Fruit fly (Drosophila melanogaster): Measurements from ENCODE around the gene Tsp.

Gene Tsp

dm6 chr2L:6667719-6668325, 41.1 kb downstream of the Tsp start, which contains the start of gene Galt (continued):
- peak in 1 of 2 experiments; percentile 25 for TF ChIP-seq Pdp1 (GFP tag; optimal IDR thresholded peaks at IDR 0.05)
- TF ChIP-seq ato (GFP tag; IDR thresholded peaks at IDR 0.05; ENCODE audit: partially characterized antibody), result peak; percentile 23; the same call in 1 of the 2 replicates
- TF ChIP-seq nom (GFP tag; optimal IDR thresholded peaks at IDR 0.05), result peak; percentile 47
- peak; percentile 38 for TF ChIP-seq CG10431 (GFP tag; optimal IDR thresholded peaks at IDR 0.05)
- 0 out of 3 replicates have a peak, but pooled peaks have one; percentile 31 for TF ChIP-seq CG11695 (GFP tag; IDR thresholded peaks at IDR 0.05)
- TF ChIP-seq CG7963 (GFP tag; IDR thresholded peaks at IDR 0.05; ENCODE audit: partially characterized antibody), result peak; percentile 61; the same call in 1 of the 3 replicates
- no peak for TF ChIP-seq CG7372 (GFP tag; IDR thresholded peaks at IDR 0.05)
- peak; percentile 64; the same call in 1 of the 2 replicates for TF ChIP-seq Bgb (GFP tag; IDR thresholded peaks at IDR 0.05; ENCODE audit: partially characterized antibody)
- no peak for TF ChIP-seq fd96Cb (tag; optimal IDR thresholded peaks at IDR 0.05)
- TF ChIP-seq cwo (GFP tag; optimal IDR thresholded peaks at IDR 0.05), result peak; percentile 38
- TF ChIP-seq Hr51 (GFP tag; optimal IDR thresholded peaks at IDR 0.05), result no peak
- no peak for TF ChIP-seq gt (GFP tag; IDR thresholded peaks at IDR 0.05)
- no peak for TF ChIP-seq repo (GFP tag; optimal IDR thresholded peaks at IDR 0.05)
- TF ChIP-seq chm (GFP tag; IDR thresholded peaks at IDR 0.05), result peak; percentile 16; the same call in 1 of the 2 replicates
- peak; percentile 3 for TF ChIP-seq HHEX (GFP tag; optimal IDR thresholded peaks at IDR 0.05)
- peak; percentile 26 for TF ChIP-seq Sox102F (GFP tag; optimal IDR thresholded peaks at IDR 0.05)
- TF ChIP-seq pan (optimal IDR thresholded peaks at IDR 0.05), result no peak
- TF ChIP-seq pan (GFP tag; optimal IDR thresholded peaks at IDR 0.05 in 1 of 2, IDR thresholded peaks at IDR 0.05 in 1 of 2), result peak in 1 of 2 experiments; percentile 29
- peak; percentile 11 for TF ChIP-seq psq (GFP tag; optimal IDR thresholded peaks at IDR 0.05)
- TF ChIP-seq sd (tag; optimal IDR thresholded peaks at IDR 0.05), result peak; percentile 99
- no peak for TF ChIP-seq CG11560 (tag; IDR thresholded peaks at IDR 0.05)
- TF ChIP-seq Aef1 (GFP tag; IDR thresholded peaks at IDR 0.05), result no peak
- no peak for TF ChIP-seq CG17802 (tag; optimal IDR thresholded peaks at IDR 0.05)
- TF ChIP-seq Fer2 (tag; optimal IDR thresholded peaks at IDR 0.05), result no peak
- TF ChIP-seq en (GFP tag; optimal IDR thresholded peaks at IDR 0.05), result no peak
- peak; percentile 68 for TF ChIP-seq lab (GFP tag; optimal IDR thresholded peaks at IDR 0.05)
- TF ChIP-seq CG18599 (GFP tag; optimal IDR thresholded peaks at IDR 0.05), result peak; percentile 21
- TF ChIP-seq ttk (GFP tag; IDR thresholded peaks at IDR 0.05), result no peak
- TF ChIP-seq chinmo (GFP tag; IDR thresholded peaks at IDR 0.05; ENCODE audit: partially characterized antibody), result peak; percentile 90; the same call in 3 of the 4 replicates
- TF ChIP-seq CG3995 (GFP tag; optimal IDR thresholded peaks at IDR 0.05), result no peak
- peak; percentile 54; the same call in 2 of the 3 replicates for TF ChIP-seq knrl (GFP tag; IDR thresholded peaks at IDR 0.05; ENCODE audit: partially characterized antibody)
- TF ChIP-seq CG12071 (GFP tag; optimal IDR thresholded peaks at IDR 0.05), result no peak
- TF ChIP-seq run (tag; optimal IDR thresholded peaks at IDR 0.05), result no peak
- TF ChIP-seq Sry-δ (GFP tag; optimal IDR thresholded peaks at IDR 0.05), result peak; percentile 68
- TF ChIP-seq CG18262 (tag; optimal IDR thresholded peaks at IDR 0.05), result peak; percentile 56
- TF ChIP-seq trem (tag; optimal IDR thresholded peaks at IDR 0.05), result peak; percentile 19
- peak; percentile 5 for TF ChIP-seq CG8388 (GFP tag; optimal IDR thresholded peaks at IDR 0.05)
- peak; percentile 35; the same call in 1 of the 2 replicates for TF ChIP-seq ranshi (GFP tag; IDR thresholded peaks at IDR 0.05)
- peak; percentile 36; the same call in 1 of the 2 replicates for TF ChIP-seq E2f2 (GFP tag; IDR thresholded peaks at IDR 0.05)
- TF ChIP-seq CG15514 (GFP tag; optimal IDR thresholded peaks at IDR 0.05), result peak; percentile 68
- TF ChIP-seq BtbVII (GFP tag; optimal IDR thresholded peaks at IDR 0.05), result peak; percentile 69
- peak; percentile 5 for TF ChIP-seq Lhr (GFP tag; optimal IDR thresholded peaks at IDR 0.05)
- no peak for TF ChIP-seq ewg (GFP tag; optimal IDR thresholded peaks at IDR 0.05)
- TF ChIP-seq Hmr (GFP tag; optimal IDR thresholded peaks at IDR 0.05), result peak; percentile 66
- no peak for TF ChIP-seq CG1603 (tag; optimal IDR thresholded peaks at IDR 0.05)
- no peak for TF ChIP-seq chn (GFP tag; optimal IDR thresholded peaks at IDR 0.05)
- peak; percentile 50 for TF ChIP-seq CG6854 (GFP tag; optimal IDR thresholded peaks at IDR 0.05)
